Fruit fly (Drosophila melanogaster) Kc167 (cell line): Measurements from ENCODE around the gene CG14400.

Experiments
- Myc ChIP-seq: fragments of >200 bp; optimal IDR thresholded peaks from 2 replicates; lab custom pipeline; 2017; ENCODE audit warnings: missing external identifiers
- Sin3A ChIP-seq: fragments of >200 bp; optimal IDR thresholded peaks from 2 replicates; lab custom pipeline; 2018; ENCODE audit warnings: missing external identifiers
- h ChIP-seq: fragments of >200 bp; optimal IDR thresholded peaks from 3 replicates; lab custom pipeline; 2018; ENCODE audit warnings: missing external identifiers
- insv ChIP-seq: fragments of >200 bp; optimal IDR thresholded peaks from 3 replicates; lab custom pipeline; 2018; ENCODE audit warnings: missing external identifiers
- psq ChIP-seq: fragments of >200 bp; optimal IDR thresholded peaks from 2 replicates; lab custom pipeline; 2017; ENCODE audit warnings: missing external identifiers
- ttk ChIP-seq: sonication (Bioruptor generic); optimal IDR thresholded peaks from 2 replicates; lab custom pipeline; 2017; ENCODE audit warnings: missing external identifiers

Gene CG14400

dm6 chr2L:20827045-20827444, 30.6 kb downstream of the CG14400 start:
- TF ChIP-seq Myc (no peak), psq (no peak), Sin3A (lab: Kevin White, UChicago) (no peak), insv (lab: Kevin White, UChicago) (no peak), h (no peak), ttk (lab: Kevin White, UChicago) (no peak)

- TF ChIP-seq insv (lab: Kevin White, UChicago) (no peak), h (no peak), psq (no peak), Myc (no peak), ttk (lab: Kevin White, UChicago) (no peak), Sin3A (lab: Kevin White, UChicago) (no peak)
Measured at dm6 chr2L:20826226-20826625, 31.5 kb downstream of the CG14400 start.

DNA sequence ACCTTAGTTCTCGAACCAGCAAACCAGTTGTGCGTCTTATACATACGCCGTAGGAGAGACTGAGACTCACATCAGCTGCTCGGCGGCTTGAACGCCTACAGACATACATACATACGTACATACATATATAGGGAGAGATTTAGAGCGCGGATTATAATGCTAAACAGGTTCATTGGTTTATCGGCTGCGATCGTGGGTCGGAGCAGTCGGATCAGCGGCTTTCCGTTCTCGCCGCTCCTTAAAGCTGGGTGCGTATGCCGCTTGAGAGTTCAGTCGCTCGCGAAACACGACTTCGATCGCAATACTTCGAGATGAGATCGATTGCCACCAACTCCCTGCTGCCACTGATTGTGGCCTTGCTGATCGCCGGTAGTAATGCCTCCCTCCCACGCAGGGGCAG, 32.4 kb downstream of the CG14400 start:
- TF ChIP-seq h (no peak), insv (lab: Kevin White, UChicago) (no peak), Myc (no peak), psq (no peak), Sin3A (lab: Kevin White, UChicago) (no peak), ttk (lab: Kevin White, UChicago) (no peak)

DNA sequence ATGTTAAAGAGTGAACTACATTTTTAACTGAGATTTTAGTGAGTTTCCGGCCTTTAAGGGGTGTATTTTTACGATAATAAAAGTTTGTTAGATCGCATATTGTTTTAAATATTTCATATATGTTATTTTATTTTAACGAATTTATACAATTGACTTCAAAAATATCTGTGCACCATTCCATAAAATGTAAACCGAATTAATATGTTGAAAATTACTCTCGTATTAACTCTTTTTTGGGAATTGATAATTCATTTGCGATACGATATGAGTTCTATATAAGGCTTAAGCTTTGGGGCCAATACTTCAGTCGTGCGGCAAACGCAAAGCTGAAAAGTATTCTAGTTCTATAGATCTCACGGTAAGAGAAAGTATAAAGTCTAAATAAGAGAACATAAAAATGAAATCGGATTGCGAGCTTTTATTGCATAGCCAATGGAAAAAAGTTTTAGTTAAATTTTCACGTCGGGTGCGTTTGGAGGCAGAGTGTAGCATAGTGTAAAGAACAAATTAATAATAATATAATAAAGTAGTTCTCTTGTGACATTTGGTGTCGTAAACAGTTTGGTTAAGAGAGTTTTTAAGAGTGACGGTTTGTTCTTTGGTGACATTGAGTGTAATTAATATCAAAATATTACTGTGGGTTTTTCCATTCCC, 33.4 kb downstream of the CG14400 start:
- no peak for TF ChIP-seq h
- no peak for TF ChIP-seq Sin3A (lab: Kevin White, UChicago)
- no peak for TF ChIP-seq psq
- TF ChIP-seq insv (lab: Kevin White, UChicago): no peak
- TF ChIP-seq Myc: no peak
- TF ChIP-seq ttk (lab: Kevin White, UChicago): no peak

DNA sequence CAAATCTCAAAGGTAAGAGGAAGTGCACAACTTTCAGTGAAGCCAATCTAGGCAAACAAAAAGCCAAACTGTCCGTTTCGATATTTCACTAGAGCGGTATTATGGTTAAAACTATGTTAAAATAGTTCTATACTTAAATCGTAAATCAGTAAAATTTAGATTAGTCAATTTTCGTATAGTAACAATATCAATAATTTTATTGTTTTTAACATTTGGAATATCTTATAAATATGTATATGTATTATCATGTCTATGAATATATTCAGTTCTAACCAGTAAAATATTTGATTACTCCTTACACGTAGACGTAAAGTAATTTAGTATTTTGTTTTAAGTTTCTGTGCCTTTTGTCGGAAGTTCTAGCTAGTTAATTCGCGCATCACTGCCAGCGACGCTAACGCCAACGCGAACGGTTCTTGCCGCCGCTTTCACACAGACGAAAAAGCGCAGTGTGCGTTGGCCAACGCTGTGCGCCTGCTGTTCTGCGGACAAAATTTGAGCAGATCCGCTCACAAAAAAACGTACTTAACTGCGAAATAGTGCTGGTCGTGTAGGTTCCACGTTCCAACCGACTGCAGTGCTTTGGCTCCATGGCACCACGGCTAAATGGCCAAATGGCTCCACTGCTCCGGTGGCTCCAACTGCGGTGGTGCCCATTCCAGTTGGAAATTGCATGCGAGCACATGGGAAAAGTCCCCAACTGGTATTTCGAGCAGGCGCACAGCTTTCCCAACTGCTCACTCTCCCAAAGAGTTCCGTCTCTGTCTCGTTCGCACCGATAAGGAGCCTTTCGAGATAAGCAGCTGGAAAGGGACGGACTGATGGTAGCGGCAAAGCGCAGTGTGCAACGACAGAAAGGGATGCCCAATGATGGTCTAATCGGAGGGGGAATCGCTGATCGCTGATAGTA, 34.2 kb downstream of the CG14400 start:
- TF ChIP-seq insv (lab: Kevin White, UChicago): no peak
- no peak for TF ChIP-seq h
- no peak for TF ChIP-seq Sin3A (lab: Kevin White, UChicago)
- no peak for TF ChIP-seq Myc
- TF ChIP-seq psq: no peak
- no peak for TF ChIP-seq ttk (lab: Kevin White, UChicago)

dm6 chr2L:20822489-20823195, 35.0 kb downstream of the CG14400 start, which contains the start of gene CG9331:
Gene CG9331, plus strand, starts transcription at chr2L:20822828.
- TF ChIP-seq psq (no peak), insv (lab: Kevin White, UChicago) (no peak), ttk (lab: Kevin White, UChicago) (no peak), Myc (no peak), h (no peak), Sin3A (lab: Kevin White, UChicago) (no peak)

DNA sequence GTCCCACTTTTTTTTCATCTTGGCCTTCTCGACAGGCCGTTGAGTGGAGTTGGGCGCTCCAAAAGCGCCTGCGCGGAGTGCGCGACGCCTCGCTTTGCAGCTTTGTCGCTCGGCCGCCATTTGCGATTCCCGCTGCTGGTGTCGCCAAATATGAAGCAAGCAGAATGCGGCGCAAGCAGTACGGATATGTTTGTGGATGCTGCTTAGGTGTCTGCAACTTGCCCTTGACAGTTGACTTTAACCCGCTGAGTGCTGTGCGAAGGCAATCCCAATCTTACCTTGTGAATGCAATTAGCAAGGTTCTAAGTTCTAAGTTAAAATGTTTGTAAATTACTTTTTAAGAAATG, 35.7 kb downstream of the CG14400 start:
- TF ChIP-seq h: no peak
- no peak for TF ChIP-seq Myc
- no peak for TF ChIP-seq ttk (lab: Kevin White, UChicago)
- no peak for TF ChIP-seq insv (lab: Kevin White, UChicago)

DNA sequence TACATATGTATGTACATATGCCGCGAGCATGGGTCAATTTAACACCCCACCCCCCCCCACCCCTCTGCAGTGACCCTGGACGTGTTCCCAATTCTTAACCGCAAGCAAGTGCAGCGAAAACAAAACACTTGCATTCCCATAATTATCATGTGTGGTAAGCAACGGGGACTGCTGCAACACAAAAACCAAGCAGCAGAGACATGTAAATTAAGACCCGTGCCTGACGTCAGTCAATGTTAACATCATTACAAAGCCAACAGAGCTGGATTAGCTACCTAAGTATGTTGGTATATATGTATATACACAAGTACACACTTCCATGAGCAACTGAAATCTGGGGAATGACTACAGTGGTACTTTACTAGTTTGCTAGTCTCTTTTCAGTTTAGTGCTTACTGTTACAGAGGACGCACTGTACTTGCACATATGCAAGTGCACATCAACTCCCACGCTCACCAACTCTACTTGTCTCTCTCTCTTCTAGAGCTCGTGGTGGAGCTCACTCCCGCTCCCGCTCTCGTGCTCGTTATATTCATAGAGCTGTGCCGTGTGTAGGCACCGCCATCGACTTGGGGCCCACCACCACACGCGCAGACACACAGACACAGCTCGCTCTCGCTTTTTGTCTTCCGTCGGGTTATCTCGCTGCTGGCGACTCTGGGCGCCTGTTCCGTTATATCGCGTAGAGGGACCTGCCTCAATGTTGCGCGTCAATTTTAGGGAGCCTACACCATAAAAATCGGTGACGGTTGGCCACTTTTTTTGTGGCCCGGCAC, 36.3 kb downstream of the CG14400 start:
- no peak for TF ChIP-seq h

DNA sequence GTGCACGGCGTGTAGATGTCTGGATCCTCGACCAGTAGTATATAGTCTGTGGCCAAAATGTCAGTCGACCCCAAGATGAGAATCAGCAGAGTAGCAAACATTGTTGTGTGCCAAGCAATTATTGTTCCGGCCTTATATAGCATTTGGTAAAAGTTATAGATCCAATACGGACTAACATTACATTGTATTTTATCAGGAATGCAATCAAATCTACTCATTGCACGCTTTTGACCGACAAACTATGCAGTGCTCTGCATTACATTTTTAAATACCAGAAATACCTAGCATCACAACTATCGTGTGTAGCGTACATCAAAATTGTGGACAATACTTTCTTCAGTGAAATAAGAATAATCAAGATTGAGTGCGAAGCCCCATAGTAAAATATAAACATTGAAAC, 36.9 kb downstream of the CG14400 start, which contains the start of gene CheB38c:
Gene CheB38c (minus strand): TSS at position 101 of the 400 bp plus-strand sequence.
- TF ChIP-seq insv (lab: Kevin White, UChicago): no peak
- TF ChIP-seq h: no peak
- TF ChIP-seq ttk (lab: Kevin White, UChicago): no peak
- no peak for TF ChIP-seq Myc
- TF ChIP-seq psq: no peak

dm6 chr2L:20818432-20818831, 39.3 kb downstream of the CG14400 start, which contains the start of gene CheB38a:
Gene CheB38a, minus strand, starts transcription at chr2L:20818532.
- no peak for TF ChIP-seq Sin3A (lab: Kevin White, UChicago)
- no peak for TF ChIP-seq insv (lab: Kevin White, UChicago)
- TF ChIP-seq h: no peak
- TF ChIP-seq ttk (lab: Kevin White, UChicago): no peak
- no peak for TF ChIP-seq Myc
- TF ChIP-seq psq: no peak

- TF ChIP-seq psq: no peak
- no peak for TF ChIP-seq ttk (lab: Kevin White, UChicago)
- TF ChIP-seq Myc: no peak
- TF ChIP-seq insv (lab: Kevin White, UChicago): no peak
- TF ChIP-seq h: no peak
- no peak for TF ChIP-seq Sin3A (lab: Kevin White, UChicago)
Measured at dm6 chr2L:20817170-20817569, 40.5 kb downstream of the CG14400 start, which contains the start of gene CheB38b. Gene CheB38b, minus strand, starts transcription at chr2L:20817270.

dm6 chr2L:20816140-20816539, 41.6 kb downstream of the CG14400 start, which contains the start of gene CG33322:
Gene CG33322, minus strand, starts transcription at chr2L:20816240.
- TF ChIP-seq ttk (lab: Kevin White, UChicago): no peak
- TF ChIP-seq Myc: no peak
- TF ChIP-seq h: no peak
- TF ChIP-seq psq: no peak
- no peak for TF ChIP-seq Sin3A (lab: Kevin White, UChicago)
- TF ChIP-seq insv (lab: Kevin White, UChicago): no peak
